Fruit fly (Drosophila melanogaster): ENCODE data around the gene Alp12.

Alp12 gene

dm6 chr2L:19430343-19430742, 6.5 kb downstream of the Alp12 start, which contains the start of gene RtcB (continued):
- TF ChIP-seq CG2875 (GFP tag; optimal IDR thresholded peaks at IDR 0.05) (no peak), ewg (GFP tag; optimal IDR thresholded peaks at IDR 0.05) (peak; percentile 23), CG9727 (GFP tag; optimal IDR thresholded peaks at IDR 0.05) (no peak), gcm (GFP tag; optimal IDR thresholded peaks at IDR 0.05) (no peak), CG12942 (GFP tag; optimal IDR thresholded peaks at IDR 0.05) (no peak), CG18011 (GFP tag; optimal IDR thresholded peaks at IDR 0.05) (no peak), CG10959 (GFP tag; IDR thresholded peaks at IDR 0.05) (no peak), CG1792 (GFP tag; optimal IDR thresholded peaks at IDR 0.05) (no peak), CG13287 (GFP tag; IDR thresholded peaks at IDR 0.05; ENCODE audit: partially characterized antibody) (peak; percentile 97), Dip2 (GFP tag; IDR thresholded peaks at IDR 0.05) (no peak), Max (GFP tag; optimal IDR thresholded peaks at IDR 0.05) (peak; percentile 15), CG7928 (GFP tag; optimal IDR thresholded peaks at IDR 0.05) (no peak), crc (GFP tag; optimal IDR thresholded peaks at IDR 0.05) (no peak), Rx (GFP tag; IDR thresholded peaks at IDR 0.05) (no peak), Doc3 (GFP tag; IDR thresholded peaks at IDR 0.05; ENCODE audit: partially characterized antibody) (peak; percentile 96; the same call in 2 of the 3 replicates), scrt (GFP tag; optimal IDR thresholded peaks at IDR 0.05) (no peak), CG31224 (GFP tag; IDR thresholded peaks at IDR 0.05) (no peak), Dbx (GFP tag; IDR thresholded peaks at IDR 0.05) (0 out of 3 replicates have a peak, but pooled peaks have one; percentile 33), Nf-YC (tag; optimal IDR thresholded peaks at IDR 0.05) (no peak), ATbp (GFP tag; optimal IDR thresholded peaks at IDR 0.05) (no peak), insv (GFP tag; optimal IDR thresholded peaks at IDR 0.05) (peak in 1 of 2 experiments; percentile 55), CG4730 (GFP tag; IDR thresholded peaks at IDR 0.05) (no peak), maf-S (GFP tag; optimal IDR thresholded peaks at IDR 0.05) (no peak), chm (GFP tag; IDR thresholded peaks at IDR 0.05) (no peak), Optix (GFP tag; IDR thresholded peaks at IDR 0.05) (no peak), CG3847 (GFP tag; IDR thresholded peaks at IDR 0.05) (no peak), mam (GFP tag; optimal IDR thresholded peaks at IDR 0.05) (no peak), CG4282 (GFP tag; optimal IDR thresholded peaks at IDR 0.05) (no peak), CG7372 (GFP tag; IDR thresholded peaks at IDR 0.05) (no peak), dysf (GFP tag; IDR thresholded peaks at IDR 0.05) (no peak), pnt (GFP tag; optimal IDR thresholded peaks at IDR 0.05) (no peak), Scr (GFP tag; IDR thresholded peaks at IDR 0.05; ENCODE audit: partially characterized antibody) (peak; percentile 97), exex (tag; optimal IDR thresholded peaks at IDR 0.05) (no peak), h (optimal IDR thresholded peaks at IDR 0.05) (no peak), Camta (GFP tag; optimal IDR thresholded peaks at IDR 0.05) (peak; percentile 19), CG5245 (GFP tag; optimal IDR thresholded peaks at IDR 0.05) (no peak), btn (GFP tag; optimal IDR thresholded peaks at IDR 0.05) (no peak), CG18619 (GFP tag; optimal IDR thresholded peaks at IDR 0.05) (no peak), Oli (tag; optimal IDR thresholded peaks at IDR 0.05) (no peak), ara (GFP tag; IDR thresholded peaks at IDR 0.05) (no peak), Sin3A (optimal IDR thresholded peaks at IDR 0.05) (peak; percentile 74), tna (GFP tag; IDR thresholded peaks at IDR 0.05; ENCODE audit: partially characterized antibody) (peak; percentile 91), Six4 (GFP tag; optimal IDR thresholded peaks at IDR 0.05) (no peak), lmd (GFP tag; IDR thresholded peaks at IDR 0.05) (no peak), sna (GFP tag; IDR thresholded peaks at IDR 0.05; ENCODE audit: partially characterized antibody) (peak; percentile 98), pzg (GFP tag; optimal IDR thresholded peaks at IDR 0.05) (peak; percentile 68), CG8944 (GFP tag; optimal IDR thresholded peaks at IDR 0.05) (peak; percentile 7), Asciz (GFP tag; optimal IDR thresholded peaks at IDR 0.05) (no peak), disco-r (GFP tag; optimal IDR thresholded peaks at IDR 0.05) (no peak), Hr39 (optimal IDR thresholded peaks at IDR 0.05) (no peak), CG13775 (GFP tag; optimal IDR thresholded peaks at IDR 0.05) (no peak), Bdp1 (GFP tag; optimal IDR thresholded peaks at IDR 0.05) (no peak), sisA (GFP tag; IDR thresholded peaks at IDR 0.05) (peak; percentile 24; the same call in 1 of the 2 replicates)

All from whole organism, embryonic.